Worm (Caenorhabditis elegans): Measurements from ENCODE around the gene B0303.11.

The B0303.11 gene

DNA sequence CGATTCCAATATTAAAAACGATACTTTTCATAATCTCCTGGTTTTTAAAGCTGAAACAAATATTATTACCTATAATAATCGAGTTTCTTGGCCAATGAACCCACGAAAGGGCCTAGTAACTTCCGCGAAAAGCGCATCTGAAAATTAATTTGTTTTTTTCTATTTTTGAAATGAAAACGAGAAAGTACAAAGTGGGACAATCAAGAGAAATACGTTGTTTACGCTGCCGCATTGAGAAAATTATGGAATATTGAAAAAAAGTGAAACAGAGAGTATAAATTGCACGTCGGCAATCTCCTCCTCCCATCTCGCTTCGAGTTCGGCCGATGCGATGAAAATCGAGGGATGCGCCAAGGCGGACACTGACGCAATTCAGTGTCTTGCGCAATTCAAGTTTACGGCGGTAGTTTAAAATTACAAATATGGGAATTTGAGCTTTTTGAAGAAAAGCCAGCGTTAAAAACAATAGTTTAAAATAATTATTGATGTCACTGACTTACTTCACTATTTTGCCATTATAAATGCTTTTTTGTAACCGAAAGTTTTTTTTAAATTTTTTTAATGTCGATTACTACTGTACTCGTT lies 31.2 kb upstream of the B0303.11 start, which contains the start of gene pdhk-2 (continued):
- peak; percentile 32 for TF ChIP-seq snpc-1.3 (tag; optimal IDR thresholded peaks at IDR 0.05; ENCODE audit: insufficient read depth)
- no peak for TF ChIP-seq akir-1 (GFP tag; optimal IDR thresholded peaks at IDR 0.05)
- no peak for TF ChIP-seq nfya-2 (GFP tag; IDR thresholded peaks at IDR 0.05)
- TF ChIP-seq F57A8.1 (GFP tag; optimal IDR thresholded peaks at IDR 0.05): no peak
- TF ChIP-seq ztf-26 (tag; optimal IDR thresholded peaks at IDR 0.05): peak; percentile 81
- no peak for TF ChIP-seq F52B5.7 (tag; optimal IDR thresholded peaks at IDR 0.05)
- 0 out of 2 replicates have a peak, but pooled peaks have one; percentile 24 for TF ChIP-seq Y53F4B.3 (GFP tag; IDR thresholded peaks at IDR 0.05)
- peak; percentile 58 for TF ChIP-seq atf-7 (tag; optimal IDR thresholded peaks at IDR 0.05)
- TF ChIP-seq attf-6 (GFP tag; IDR thresholded peaks at IDR 0.05): no peak
- TF ChIP-seq F49E8.2 (tag; optimal IDR thresholded peaks at IDR 0.05; ENCODE audit: insufficient read depth): peak; percentile 70
- TF ChIP-seq mes-4 (tag; optimal IDR thresholded peaks at IDR 0.05): peak; percentile 15
- no peak for TF ChIP-seq snpc-1.1 (tag; optimal IDR thresholded peaks at IDR 0.05; ENCODE audit: insufficient read depth)
- TF ChIP-seq snpc-3.4 (tag; optimal IDR thresholded peaks at IDR 0.05): no peak
- peak; percentile 79 for TF ChIP-seq nhr-80 (tag; optimal IDR thresholded peaks at IDR 0.05)
- TF ChIP-seq bed-1 (GFP tag; IDR thresholded peaks at IDR 0.05): 0 out of 2 replicates have a peak, but pooled peaks have one; percentile 21
- TF ChIP-seq athp-1 (tag; optimal IDR thresholded peaks at IDR 0.05): peak; percentile 71
- TF ChIP-seq rcor-1 (GFP tag; IDR thresholded peaks at IDR 0.05): peak; percentile 91
- peak; percentile 50 for TF ChIP-seq B0035.1 (tag; optimal IDR thresholded peaks at IDR 0.05)
- TF ChIP-seq K12H6.12 (tag; optimal IDR thresholded peaks at IDR 0.05): peak; percentile 70
- peak; percentile 89 for TF ChIP-seq ZK185.1 (tag; optimal IDR thresholded peaks at IDR 0.05; ENCODE audit: poor library complexity, severe bottlenecking)
- peak; percentile 74 for TF ChIP-seq D2030.7 (GFP tag; IDR thresholded peaks at IDR 0.05)
- no peak for TF ChIP-seq ztf-6 (GFP tag; IDR thresholded peaks at IDR 0.05)
- no peak for TF ChIP-seq T07F8.4 (tag; optimal IDR thresholded peaks at IDR 0.05)
- peak; percentile 77 for TF ChIP-seq lsl-1 (GFP tag; optimal IDR thresholded peaks at IDR 0.05)
- TF ChIP-seq let-607 (tag; optimal IDR thresholded peaks at IDR 0.05): peak; percentile 39 to 71
- TF ChIP-seq bed-2 (GFP tag; IDR thresholded peaks at IDR 0.05): no peak
- TF ChIP-seq madf-6 (GFP tag; IDR thresholded peaks at IDR 0.05): peak; percentile 89
- TF ChIP-seq sea-2 (GFP tag; IDR thresholded peaks at IDR 0.05): no peak
- TF ChIP-seq efl-1 (GFP tag; optimal IDR thresholded peaks at IDR 0.05): peak; percentile 92
- TF ChIP-seq T26A5.8 (tag; optimal IDR thresholded peaks at IDR 0.05): no peak
- no peak for TF ChIP-seq lag-1 (GFP tag; IDR thresholded peaks at IDR 0.05)
- TF ChIP-seq Y53G8AR.9 (GFP tag; conservative IDR thresholded peaks at IDR 0.05): peak; percentile 90
- no peak for TF ChIP-seq lin-26 (GFP tag; IDR thresholded peaks at IDR 0.05)
- TF ChIP-seq ztf-28 (GFP tag; IDR thresholded peaks at IDR 0.05): no peak
- TF ChIP-seq Y95B8A.8 (GFP tag; IDR thresholded peaks at IDR 0.05): 0 out of 2 replicates have a peak, but pooled peaks have one; percentile 67
- TF ChIP-seq Y67H2A.10 (GFP tag; conservative IDR thresholded peaks at IDR 0.05): no peak
- peak; percentile 73 for TF ChIP-seq madf-8 (GFP tag; conservative IDR thresholded peaks at IDR 0.05)
- peak; percentile 70 for TF ChIP-seq madf-10 (tag; optimal IDR thresholded peaks at IDR 0.05)
- TF ChIP-seq hmg-1.2 (GFP tag; IDR thresholded peaks at IDR 0.05): peak; percentile 68
- peak; percentile 84 for TF ChIP-seq madf-3 (GFP tag; IDR thresholded peaks at IDR 0.05)
- TF ChIP-seq die-1 (tag; optimal IDR thresholded peaks at IDR 0.05): peak; percentile 27
- TF ChIP-seq mel-28 (tag; optimal IDR thresholded peaks at IDR 0.05; ENCODE audit: borderline replicate concordance): no peak
- TF ChIP-seq unc-130 (GFP tag; optimal IDR thresholded peaks at IDR 0.05): peak; percentile 64
- no peak for TF ChIP-seq ccch-3 (GFP tag; optimal IDR thresholded peaks at IDR 0.05)
- TF ChIP-seq him-1 (tag; optimal IDR thresholded peaks at IDR 0.05): peak; percentile 92
- TF ChIP-seq hlh-12 (tag; optimal IDR thresholded peaks at IDR 0.05): no peak
- TF ChIP-seq tlf-1 (GFP tag; optimal IDR thresholded peaks at IDR 0.05): peak; percentile 88
